Worm (Caenorhabditis elegans) whole organism, mixed stage, embryonic: ENCODE measurements around the gene C17B7.5.
"Not testable (repeated sequence)": the region's sequence is repeated elsewhere in the genome, so short reads cannot be mapped to it uniquely, and the experiment has no call there.

Source experiments
- M03D4.4 ChIP-seq: sonication (generic microtip); optimal IDR thresholded peaks from 2 replicates; lab custom pipeline; 2017; ENCODE audit warnings: mild to moderate bottlenecking, missing genetic modification characterization, missing compliant biosample characterization
- bed-3 ChIP-seq: fragments of 200-800 bp; sonication (Bioruptor generic); optimal IDR thresholded peaks from 3 replicates; lab custom pipeline; 2018; ENCODE audit warnings: mild to moderate bottlenecking, missing genetic modification characterization, moderate library complexity, missing compliant biosample characterization
- blmp-1 ChIP-seq: fragments of 150-350 bp; optimal IDR thresholded peaks from 2 replicates; lab custom pipeline; 2014; ENCODE audit warnings: missing biosample characterization, missing genetic modification characterization
- ceh-39 ChIP-seq: fragments of 150-350 bp; optimal IDR thresholded peaks from 2 replicates; lab custom pipeline; 2014; ENCODE audit warnings: missing biosample characterization, missing genetic modification characterization
- ceh-43 ChIP-seq: fragments of 200-800 bp; sonication (Bioruptor generic); optimal IDR thresholded peaks from 2 replicates; lab custom pipeline; 2018; ENCODE audit warnings: mild to moderate bottlenecking, missing genetic modification characterization, moderate library complexity, missing compliant biosample characterization
- ceh-83 ChIP-seq: fragments of 200-800 bp; sonication (Bioruptor generic); optimal IDR thresholded peaks from 2 replicates; lab custom pipeline; 2018; ENCODE audit warnings: mild to moderate bottlenecking, missing genetic modification characterization, missing compliant biosample characterization
- ces-1 ChIP-seq: fragments of 150-350 bp; optimal IDR thresholded peaks from 2 replicates; lab custom pipeline; 2014; ENCODE audit warnings: missing biosample characterization, missing genetic modification reagents, missing genetic modification characterization
- cnd-1 ChIP-seq: fragments of 200-800 bp; sonication (Bioruptor generic); optimal IDR thresholded peaks from 2 replicates; lab custom pipeline; 2018; ENCODE audit warnings: mild to moderate bottlenecking, missing genetic modification characterization, missing compliant biosample characterization
- drap-1 ChIP-seq: fragments of 200-800 bp; sonication (Bioruptor generic); optimal IDR thresholded peaks from 3 replicates; lab custom pipeline; 2018; ENCODE audit warnings: mild to moderate bottlenecking, missing genetic modification characterization, missing compliant biosample characterization
- elt-1 ChIP-seq: sonication (generic microtip); optimal IDR thresholded peaks from 2 replicates; lab custom pipeline; 2017; ENCODE audit warnings: missing genetic modification characterization, mild to moderate bottlenecking, missing compliant biosample characterization, antibody characterized with exemption, moderate library complexity, borderline replicate concordance; ENCODE audit not compliant: insufficient read depth
- elt-3 ChIP-seq: fragments of 150-350 bp; optimal IDR thresholded peaks from 2 replicates; lab custom pipeline; 2014; ENCODE audit warnings: missing biosample characterization, missing genetic modification characterization
- flh-1 ChIP-seq: fragments of 200-800 bp; sonication (Bioruptor generic); optimal IDR thresholded peaks from 2 replicates; lab custom pipeline; 2018; ENCODE audit warnings: mild to moderate bottlenecking, missing genetic modification characterization, moderate library complexity, missing compliant biosample characterization
- ham-2 ChIP-seq: fragments of 200-800 bp; sonication (Bioruptor generic); optimal IDR thresholded peaks from 2 replicates; lab custom pipeline; 2018; ENCODE audit warnings: mild to moderate bottlenecking, missing genetic modification characterization, missing compliant biosample characterization
- hlh-1 ChIP-seq: fragments of 150-350 bp; optimal IDR thresholded peaks from 2 replicates; lab custom pipeline; 2014; ENCODE audit warnings: missing biosample characterization, missing genetic modification reagents, missing genetic modification characterization
- lin-13 ChIP-seq: fragments of 150-350 bp; optimal IDR thresholded peaks from 2 replicates; lab custom pipeline; 2014; ENCODE audit warnings: missing biosample characterization, missing genetic modification characterization
- lin-32 ChIP-seq: fragments of 200-800 bp; sonication (Bioruptor generic); optimal IDR thresholded peaks from 2 replicates; lab custom pipeline; 2018; ENCODE audit warnings: mild to moderate bottlenecking, missing genetic modification characterization, missing compliant biosample characterization
- lsy-2 ChIP-seq: fragments of 150-350 bp; optimal IDR thresholded peaks from 2 replicates; lab custom pipeline; 2014; ENCODE audit warnings: missing biosample characterization, missing genetic modification characterization
- mab-5 ChIP-seq: fragments of 150-350 bp; optimal IDR thresholded peaks from 2 replicates; lab custom pipeline; 2014; ENCODE audit warnings: missing biosample characterization, missing genetic modification characterization
- nhr-12 ChIP-seq: fragments of 150-350 bp; optimal IDR thresholded peaks from 2 replicates; lab custom pipeline; 2014; ENCODE audit warnings: missing biosample characterization, missing genetic modification characterization
- nhr-2 ChIP-seq: fragments of 150-350 bp; optimal IDR thresholded peaks from 2 replicates; lab custom pipeline; 2014; ENCODE audit warnings: missing biosample characterization, missing genetic modification characterization
- nhr-237 ChIP-seq: fragments of 150-350 bp; optimal IDR thresholded peaks from 2 replicates; lab custom pipeline; 2014; ENCODE audit warnings: missing biosample characterization, missing genetic modification characterization
- nhr-28 ChIP-seq: fragments of 150-350 bp; optimal IDR thresholded peaks from 2 replicates; lab custom pipeline; 2014; ENCODE audit warnings: missing biosample characterization, missing genetic modification characterization
- nhr-76 ChIP-seq: sonication (generic microtip); optimal IDR thresholded peaks from 2 replicates; lab custom pipeline; 2017; ENCODE audit warnings: missing biosample characterization, missing genetic modification characterization
- pha-4 ChIP-seq: fragments of 150-350 bp; optimal IDR thresholded peaks from 2 replicates; lab custom pipeline; 2018; ENCODE audit warnings: missing biosample characterization, missing genetic modification reagents, missing genetic modification characterization
- snpc-4 ChIP-seq: fragments of 150-350 bp; optimal IDR thresholded peaks from 2 replicates; lab custom pipeline; 2014; ENCODE audit warnings: missing biosample characterization, missing genetic modification characterization
- sptf-1 ChIP-seq: sonication (generic microtip); optimal IDR thresholded peaks from 2 replicates; lab custom pipeline; 2017; ENCODE audit warnings: mild to moderate bottlenecking, missing genetic modification characterization, moderate library complexity, missing compliant biosample characterization
- tbx-8 ChIP-seq: fragments of 200-800 bp; sonication (Bioruptor generic); optimal IDR thresholded peaks from 2 replicates; lab custom pipeline; 2018; ENCODE audit warnings: mild to moderate bottlenecking, missing genetic modification characterization, moderate library complexity, missing compliant biosample characterization
- unc-120 ChIP-seq: sonication (generic microtip); optimal IDR thresholded peaks from 2 replicates; lab custom pipeline; 2017; ENCODE audit warnings: missing genetic modification characterization, missing compliant biosample characterization; ENCODE audit not compliant: poor library complexity, severe bottlenecking
- unc-39 ChIP-seq: fragments of 150-350 bp; optimal IDR thresholded peaks from 2 replicates; lab custom pipeline; 2014; ENCODE audit warnings: missing biosample characterization, missing genetic modification characterization
- ztf-11 ChIP-seq: fragments of 150-350 bp; optimal IDR thresholded peaks from 2 replicates; lab custom pipeline; 2014; ENCODE audit warnings: missing biosample characterization, missing genetic modification characterization

Gene C17B7.5

ce11 chrV:3361633-3362032 is 28.2 kb downstream of the C17B7.5 start:
- TF ChIP-seq unc-120 (tag; lab: Kevin White, UChicago) (no peak), nhr-2 (tag; lab: Kevin White, UChicago) (no peak), lin-13 (tag; lab: Kevin White, UChicago) (no peak), nhr-237 (tag; lab: Kevin White, UChicago) (no peak), blmp-1 (tag; lab: Kevin White, UChicago) (no peak), drap-1 (GFP tag; lab: Kevin White, UChicago) (no peak)
- TF ChIP-seq, all 35 proteins: peak for 0

DNA sequence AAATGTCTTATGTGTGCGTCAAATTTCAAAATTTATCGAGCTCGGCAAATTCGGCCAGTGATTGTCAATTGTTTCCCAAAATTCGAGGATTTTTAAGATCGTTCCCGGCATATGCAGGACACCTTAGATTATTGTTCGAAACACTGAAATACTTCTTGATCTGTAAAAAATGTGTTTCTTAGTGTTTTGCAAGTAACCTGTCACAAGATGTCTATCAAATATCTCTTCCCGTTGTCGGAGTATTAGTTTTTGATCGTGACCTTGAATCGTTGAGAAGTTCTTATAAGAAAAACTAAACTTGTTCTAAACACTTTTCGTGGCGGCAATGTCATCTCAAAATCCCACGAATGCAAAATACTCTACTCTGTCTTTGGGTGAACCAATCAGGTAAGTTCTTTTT is 29.0 kb downstream of the C17B7.5 start, which contains the start of gene C04E12.4:
Gene C04E12.4 (plus strand): TSS at position 301 of the 400 bp plus-strand sequence.
- TF ChIP-seq M03D4.4 (tag; lab: Kevin White, UChicago) (no peak), sptf-1 (no peak), unc-39 (tag; lab: Kevin White, UChicago) (no peak), pha-4 (tag; lab: Kevin White, UChicago) (no peak), drap-1 (GFP tag; lab: Kevin White, UChicago) (no peak), flh-1 (GFP tag; lab: Kevin White, UChicago) (no peak), nhr-76 (tag; lab: Kevin White, UChicago) (no peak), nhr-28 (no peak), cnd-1 (tag; lab: Kevin White, UChicago) (no peak), tbx-8 (GFP tag; lab: Kevin White, UChicago) (no peak), lin-13 (tag; lab: Kevin White, UChicago) (no peak), ceh-83 (GFP tag; lab: Kevin White, UChicago) (no peak), nhr-237 (tag; lab: Kevin White, UChicago) (no peak), elt-1 (tag; lab: Kevin White, UChicago) (no peak), ces-1 (GFP tag; lab: Kevin White, UChicago) (no peak), ceh-39 (tag; lab: Kevin White, UChicago) (no peak), ztf-11 (tag; lab: Kevin White, UChicago) (no peak)

DNA sequence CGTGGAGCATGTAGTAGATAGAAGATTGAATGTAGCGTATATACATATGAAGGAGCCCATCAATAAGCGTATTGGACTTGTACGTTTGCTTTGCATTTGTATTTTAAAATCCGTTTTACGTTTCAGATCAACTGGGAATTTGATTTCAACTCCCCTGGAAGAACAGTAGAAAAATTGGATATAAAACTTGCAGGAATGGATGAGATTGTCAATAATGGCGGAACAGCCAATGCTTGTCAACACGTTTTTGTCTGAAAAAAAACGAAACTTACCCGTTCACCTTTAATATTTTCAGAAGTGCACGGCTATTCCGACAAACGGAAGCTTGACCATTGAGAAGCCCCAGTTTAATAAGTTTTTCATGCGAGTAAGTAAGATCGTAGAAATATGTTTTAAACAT is 34.3 kb downstream of the C17B7.5 start, which contains the start of gene C04E12.2:
Gene C04E12.2 (plus strand): TSS at position 301 of the 400 bp plus-strand sequence.
- TF ChIP-seq pha-4 (tag; lab: Kevin White, UChicago); lin-32 (GFP tag; lab: Kevin White, UChicago); blmp-1 (tag; lab: Kevin White, UChicago): not testable (repeated sequence)
- TF ChIP-seq, all 35 proteins: peak for 0; not testable (repeated sequence) for 35

DNA sequence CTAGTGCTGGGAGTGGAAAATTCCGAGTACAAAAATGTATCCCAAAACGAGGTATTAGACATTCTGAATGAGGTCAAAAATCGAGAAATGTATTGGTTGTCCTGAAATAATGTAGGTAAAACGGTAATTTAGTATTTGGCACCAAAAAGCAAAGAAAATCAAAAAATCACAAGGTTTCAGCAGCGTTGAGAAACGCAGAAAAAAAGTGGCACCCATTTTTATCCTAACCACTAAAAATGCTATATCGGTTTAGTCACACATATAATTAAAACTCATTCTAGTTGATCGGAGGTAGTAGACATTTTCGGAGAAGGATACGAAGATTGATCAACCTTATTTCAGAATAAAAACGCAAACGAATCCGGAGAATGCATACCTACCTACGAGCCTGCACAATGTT is 39.2 kb downstream of the C17B7.5 start, which contains the start of gene srx-121:
Gene srx-121 (minus strand): TSS at position 101 of the 400 bp plus-strand sequence.
- no peak for TF ChIP-seq nhr-12 (tag; lab: Kevin White, UChicago)
- TF ChIP-seq M03D4.4 (tag; lab: Kevin White, UChicago) = no peak
- TF ChIP-seq sptf-1 = no peak
- no peak for TF ChIP-seq lin-13 (tag; lab: Kevin White, UChicago)
- no peak for TF ChIP-seq nhr-237 (tag; lab: Kevin White, UChicago)
- TF ChIP-seq unc-39 (tag; lab: Kevin White, UChicago) = no peak
- no peak for TF ChIP-seq elt-1 (tag; lab: Kevin White, UChicago)
- TF ChIP-seq cnd-1 (tag; lab: Kevin White, UChicago) = no peak
- TF ChIP-seq ceh-43 (GFP tag; lab: Kevin White, UChicago) = no peak
- no peak for TF ChIP-seq blmp-1 (tag; lab: Kevin White, UChicago)
- no peak for TF ChIP-seq mab-5 (tag; lab: Kevin White, UChicago)
- TF ChIP-seq ztf-11 (tag; lab: Kevin White, UChicago) = no peak
- TF ChIP-seq lsy-2 = no peak

ce11 chrV:3376973-3377372 is 43.5 kb downstream of the C17B7.5 start, which contains the start of gene srbc-2:
Gene srbc-2 (minus strand): TSS chrV:3377073.
- TF ChIP-seq elt-3 = no peak
- no peak for TF ChIP-seq bed-3 (GFP tag; lab: Kevin White, UChicago)
- no peak for TF ChIP-seq blmp-1 (tag; lab: Kevin White, UChicago)
- no peak for TF ChIP-seq hlh-1 (tag; lab: Kevin White, UChicago)
- TF ChIP-seq snpc-4 (tag; lab: Kevin White, UChicago) = no peak
- no peak for TF ChIP-seq drap-1 (GFP tag; lab: Kevin White, UChicago)
- no peak for TF ChIP-seq ham-2 (GFP tag; lab: Kevin White, UChicago)
